Fruit fly (Drosophila melanogaster) whole organism, embryonic: ENCODE results near the gene lbe.

Experiments used
- Awh ChIP-seq: fragments of 200-800 bp; sonication (Bioruptor generic); IDR thresholded peaks from 2 replicates; pipeline ENCODE4, ENCODE4 v1.3.6; 2022; ENCODE audit warnings: missing biosample characterization, missing genetic modification characterization
- BEAF-32 ChIP-seq: fragments of 200-800 bp; sonication (Bioruptor generic); optimal IDR thresholded peaks from 3 replicates; lab custom pipeline; 2017; ENCODE audit warnings: missing biosample characterization, missing genetic modification characterization, mild to moderate bottlenecking, moderate library complexity, missing genetic modification reagents
- CG10147 ChIP-seq: fragments of 200-800 bp; sonication (Bioruptor generic); optimal IDR thresholded peaks from 2 replicates; lab custom pipeline; 2019; ENCODE audit warnings: missing biosample characterization, mild to moderate bottlenecking, missing genetic modification characterization, moderate library complexity
- CG11398 ChIP-seq: fragments of 200-800 bp; sonication (Bioruptor generic); optimal IDR thresholded peaks from 2 replicates; lab custom pipeline; 2016; ENCODE audit warnings: missing biosample characterization, missing genetic modification characterization
- CG13624 ChIP-seq: fragments of 200-800 bp; sonication (Bioruptor generic); optimal IDR thresholded peaks from 2 replicates; lab custom pipeline; 2016; ENCODE audit warnings: missing biosample characterization, missing genetic modification characterization
- CG15479 ChIP-seq: fragments of 200-800 bp; sonication (Bioruptor generic); optimal IDR thresholded peaks from 3 replicates; lab custom pipeline; 2019; ENCODE audit warnings: missing biosample characterization, mild to moderate bottlenecking, missing genetic modification characterization, moderate library complexity
- CG1602 ChIP-seq: fragments of 200-800 bp; sonication (Bioruptor generic); optimal IDR thresholded peaks from 3 replicates; lab custom pipeline; 2016; ENCODE audit warnings: missing biosample characterization, missing genetic modification characterization
- CG1647 ChIP-seq: fragments of 200-800 bp; sonication (Bioruptor generic); optimal IDR thresholded peaks from 3 replicates; lab custom pipeline; 2016; ENCODE audit warnings: missing biosample characterization, missing genetic modification characterization
- CG16779 ChIP-seq: fragments of 200-800 bp; sonication (Bioruptor generic); IDR thresholded peaks from 2 replicates; pipeline ENCODE4 v1.3.6; 2022; ENCODE audit warnings: missing biosample characterization, missing genetic modification characterization
- CG17186 ChIP-seq: fragments of 200-800 bp; sonication (Bioruptor generic); optimal IDR thresholded peaks from 3 replicates; lab custom pipeline; 2017; ENCODE audit warnings: missing biosample characterization, missing genetic modification reagents, missing genetic modification characterization
- CG17612 ChIP-seq: fragments of 200-800 bp; sonication (Bioruptor generic); IDR thresholded peaks from 2 replicates; pipeline ENCODE4 v1.3.6; 2022; ENCODE audit warnings: missing biosample characterization, missing genetic modification characterization
- CG2116 ChIP-seq: fragments of 200-800 bp; sonication (Bioruptor generic); optimal IDR thresholded peaks from 3 replicates; lab custom pipeline; 2018; ENCODE audit warnings: missing biosample characterization, mild to moderate bottlenecking, missing genetic modification characterization
- CG2129 ChIP-seq: fragments of 200-800 bp; sonication (Bioruptor generic); IDR thresholded peaks from 2 replicates; pipeline ENCODE4 v1.3.6; 2022; ENCODE audit warnings: missing biosample characterization, missing genetic modification characterization; ENCODE audit not compliant: partially characterized antibody
- CG2199 ChIP-seq: fragments of 200-800 bp; sonication (Bioruptor generic); IDR thresholded peaks from 3 replicates; pipeline ENCODE4 v1.3.6; 2022; ENCODE audit warnings: missing biosample characterization, missing genetic modification characterization
- CG32532 ChIP-seq: fragments of 200-800 bp; sonication (Bioruptor generic); IDR thresholded peaks from 2 replicates; pipeline ENCODE4 v1.3.6; 2022; ENCODE audit warnings: missing biosample characterization, missing genetic modification characterization
- CG3281 ChIP-seq: fragments of 200-800 bp; sonication (Bioruptor generic); optimal IDR thresholded peaks from 3 replicates; lab custom pipeline; 2017; ENCODE audit warnings: missing biosample characterization, mild to moderate bottlenecking, missing genetic modification characterization
- CG3995 ChIP-seq: fragments of 200-800 bp; sonication (Bioruptor generic); optimal IDR thresholded peaks from 3 replicates; lab custom pipeline; 2016; ENCODE audit warnings: missing biosample characterization, missing genetic modification characterization
- CG8478 ChIP-seq: fragments of >200 bp; optimal IDR thresholded peaks from 2 replicates; lab custom pipeline; 2018
- CG9215 ChIP-seq: fragments of 200-800 bp; sonication (Bioruptor generic); IDR thresholded peaks from 2 replicates; pipeline ENCODE4 v1.3.6; 2022; ENCODE audit warnings: missing biosample characterization, missing genetic modification characterization
- D19A ChIP-seq: fragments of 200-800 bp; optimal IDR thresholded peaks from 3 replicates; lab custom pipeline; 2019; ENCODE audit warnings: missing biosample characterization, mild to moderate bottlenecking, missing genetic modification characterization, moderate library complexity
- Dbx ChIP-seq: fragments of 200-800 bp; sonication (Bioruptor generic); IDR thresholded peaks from 3 replicates; pipeline ENCODE4 v1.3.6; 2022; ENCODE audit warnings: missing biosample characterization, missing genetic modification characterization
- HLH3B ChIP-seq: fragments of 200-800 bp; sonication (Bioruptor generic); IDR thresholded peaks from 2 replicates; pipeline ENCODE4 v1.3.6; 2022; ENCODE audit warnings: missing biosample characterization, missing genetic modification characterization
- Mad ChIP-seq: fragments of 200-800 bp; sonication (Bioruptor generic); optimal IDR thresholded peaks from 2 replicates; lab custom pipeline; 2016; ENCODE audit warnings: missing biosample characterization, missing genetic modification characterization
- Neu2 ChIP-seq: fragments of 200-800 bp; sonication (Bioruptor generic); optimal IDR thresholded peaks from 3 replicates; lab custom pipeline; 2016; ENCODE audit warnings: missing biosample characterization, missing genetic modification characterization, borderline replicate concordance
- Nf-YB ChIP-seq: fragments of 200-800 bp; sonication (Bioruptor generic); optimal IDR thresholded peaks from 3 replicates; lab custom pipeline; 2019; ENCODE audit warnings: missing biosample characterization, mild to moderate bottlenecking, missing genetic modification characterization, moderate library complexity
- Trl ChIP-seq, 3 experiments: fragments of >200 bp in 2 of 3; fragments of 200-800 bp in 1 of 3; sonication (Bioruptor generic) in 1 of 3; optimal IDR thresholded peaks; 2 replicates in 1 of 3; 3 replicates in 2 of 3; lab custom pipeline; 2016 to 2017; ENCODE audit warnings: missing biosample characterization in 1 of 3, missing genetic modification characterization in 1 of 3
- Usf ChIP-seq: fragments of 200-800 bp; sonication (Bioruptor generic); optimal IDR thresholded peaks from 2 replicates; lab custom pipeline; 2017; ENCODE audit warnings: missing genotype, missing biosample characterization, missing genetic modification characterization
- ab ChIP-seq: fragments of 200-800 bp; sonication (Bioruptor generic); optimal IDR thresholded peaks from 2 replicates; lab custom pipeline; 2016; ENCODE audit warnings: missing biosample characterization, missing genetic modification characterization
- abd-A ChIP-seq: fragments of 200-800 bp; sonication (Bioruptor generic); optimal IDR thresholded peaks from 3 replicates; lab custom pipeline; 2019; ENCODE audit warnings: missing biosample characterization, mild to moderate bottlenecking, missing genetic modification characterization, moderate library complexity
- al ChIP-seq: fragments of 200-800 bp; sonication (Bioruptor generic); IDR thresholded peaks from 2 replicates; pipeline ENCODE4 v1.3.6; 2022; ENCODE audit warnings: missing biosample characterization, missing genetic modification characterization
- aop ChIP-seq: fragments of 200-800 bp; sonication (Bioruptor generic); IDR thresholded peaks from 2 replicates; pipeline ENCODE4 v1.3.6; 2022; ENCODE audit warnings: missing biosample characterization, missing genetic modification characterization
- btn ChIP-seq: fragments of 200-800 bp; sonication (Bioruptor generic); optimal IDR thresholded peaks from 2 replicates; lab custom pipeline; 2016; ENCODE audit warnings: missing biosample characterization, missing genetic modification characterization
- caup ChIP-seq: fragments of 200-800 bp; sonication (Bioruptor generic); optimal IDR thresholded peaks from 3 replicates; lab custom pipeline; 2017; ENCODE audit warnings: missing biosample characterization, mild to moderate bottlenecking, missing genetic modification characterization, moderate library complexity; ENCODE audit not compliant: severe bottlenecking
- cg ChIP-seq: fragments of 200-800 bp; sonication (Bioruptor generic); optimal IDR thresholded peaks from 3 replicates; lab custom pipeline; 2019; ENCODE audit warnings: missing biosample characterization, mild to moderate bottlenecking, missing genetic modification characterization, moderate library complexity
- crol ChIP-seq: fragments of 200-800 bp; sonication (Bioruptor generic); IDR thresholded peaks from 2 replicates; pipeline ENCODE4 v1.3.6; 2022; ENCODE audit warnings: missing biosample characterization, missing genetic modification characterization
- dan ChIP-seq: fragments of 200-800 bp; sonication (Bioruptor generic); IDR thresholded peaks from 2 replicates; pipeline ENCODE4 v1.3.6; 2022; ENCODE audit warnings: missing biosample characterization, missing genetic modification characterization
- emc ChIP-seq: fragments of 200-800 bp; sonication (Bioruptor generic); optimal IDR thresholded peaks from 2 replicates; lab custom pipeline; 2016; ENCODE audit warnings: missing biosample characterization, missing genetic modification characterization
- fd64A ChIP-seq: fragments of 200-800 bp; sonication (Bioruptor generic); optimal IDR thresholded peaks from 3 replicates; lab custom pipeline; 2018; ENCODE audit warnings: missing biosample characterization, mild to moderate bottlenecking, missing genetic modification characterization
- grau ChIP-seq: fragments of 200-800 bp; optimal IDR thresholded peaks from 3 replicates; lab custom pipeline; 2019; ENCODE audit warnings: missing biosample characterization, mild to moderate bottlenecking, missing genetic modification characterization, moderate library complexity
- grn ChIP-seq: fragments of 200-800 bp; sonication (Bioruptor generic); optimal IDR thresholded peaks from 3 replicates; lab custom pipeline; 2017; ENCODE audit warnings: missing biosample characterization, missing genetic modification characterization
- gsb-n ChIP-seq: fragments of 200-800 bp; sonication (Bioruptor generic); optimal IDR thresholded peaks from 3 replicates; lab custom pipeline; 2018; ENCODE audit warnings: missing biosample characterization, mild to moderate bottlenecking, missing genetic modification characterization
- ind ChIP-seq: fragments of 200-800 bp; sonication (Bioruptor generic); optimal IDR thresholded peaks from 3 replicates; lab custom pipeline; 2016; ENCODE audit warnings: missing biosample characterization, missing genetic modification characterization
- jumu ChIP-seq: fragments of 200-800 bp; sonication (Bioruptor generic); optimal IDR thresholded peaks from 3 replicates; lab custom pipeline; 2016; ENCODE audit warnings: missing biosample characterization, missing genetic modification characterization
- kah ChIP-seq: fragments of 200-800 bp; sonication (Bioruptor generic); optimal IDR thresholded peaks from 2 replicates; lab custom pipeline; 2018; ENCODE audit warnings: missing biosample characterization, mild to moderate bottlenecking, missing genetic modification characterization
- kay ChIP-seq: fragments of 200-800 bp; sonication (Bioruptor generic); optimal IDR thresholded peaks from 2 replicates; lab custom pipeline; 2016; ENCODE audit warnings: missing biosample characterization, missing genetic modification characterization
- nom ChIP-seq: fragments of 200-800 bp; sonication (Bioruptor generic); optimal IDR thresholded peaks from 2 replicates; lab custom pipeline; 2017; ENCODE audit warnings: missing biosample characterization, missing genetic modification characterization, mild to moderate bottlenecking, moderate library complexity, missing genetic modification reagents
- org-1 ChIP-seq: fragments of 200-800 bp; sonication (Bioruptor generic); optimal IDR thresholded peaks from 2 replicates; lab custom pipeline; 2017; ENCODE audit warnings: missing biosample characterization, missing genetic modification characterization
- pros ChIP-seq: fragments of 200-800 bp; sonication (Bioruptor generic); optimal IDR thresholded peaks from 3 replicates; lab custom pipeline; 2019; ENCODE audit warnings: missing biosample characterization, mild to moderate bottlenecking, missing genetic modification characterization, moderate library complexity
- run ChIP-seq: fragments of 200-800 bp; sonication (Bioruptor generic); optimal IDR thresholded peaks from 3 replicates; lab custom pipeline; 2018; ENCODE audit warnings: missing biosample characterization, mild to moderate bottlenecking, missing genetic modification characterization
- shn ChIP-seq: fragments of 200-800 bp; sonication (Bioruptor generic); optimal IDR thresholded peaks from 3 replicates; lab custom pipeline; 2016; ENCODE audit warnings: missing biosample characterization, missing genetic modification characterization
- slp2 ChIP-seq: fragments of 200-800 bp; sonication (Bioruptor generic); optimal IDR thresholded peaks from 2 replicates; lab custom pipeline; 2016; ENCODE audit warnings: missing biosample characterization, missing genetic modification characterization
- tll ChIP-seq, 2 experiments: fragments of 200-800 bp in 1 of 2; fragments of >200 bp in 1 of 2; sonication (Bioruptor generic) in 1 of 2; optimal IDR thresholded peaks; 2 replicates each; lab custom pipeline; 2017 to 2019; ENCODE audit warnings: missing biosample characterization in 2 of 2, missing genetic modification characterization in 2 of 2, mild to moderate bottlenecking in 1 of 2, moderate library complexity in 1 of 2
- trem ChIP-seq: fragments of 200-800 bp; optimal IDR thresholded peaks from 3 replicates; lab custom pipeline; 2019; ENCODE audit warnings: missing biosample characterization, mild to moderate bottlenecking, missing genetic modification characterization, moderate library complexity

Gene lbe

DNA sequence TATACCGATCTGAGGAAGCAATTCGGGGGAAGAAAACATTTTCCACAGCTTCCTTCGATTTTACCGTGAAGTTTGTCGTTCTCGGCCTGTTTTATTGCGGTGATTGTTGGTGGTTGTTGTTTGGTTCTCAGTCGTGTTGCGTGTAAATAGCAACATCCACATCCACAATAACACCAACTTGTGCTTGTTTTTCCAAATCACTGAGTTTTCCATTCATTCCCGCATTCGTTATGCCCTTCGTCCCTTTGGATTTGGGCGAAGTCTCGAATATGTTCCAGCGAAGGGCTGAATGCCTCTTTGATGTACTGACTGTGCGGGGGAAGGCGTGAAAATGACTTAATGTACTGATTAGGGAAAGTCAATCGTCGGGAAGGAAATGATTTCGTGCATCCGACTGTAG, 19.5 kb downstream of the lbe start:
- TF ChIP-seq CG10147 (no peak), Awh (GFP tag; lab: Robert Waterston, UW) (no peak), org-1 (no peak), emc (GFP tag; lab: Kevin White, UChicago) (no peak), tll (GFP tag; optimal IDR thresholded peaks at IDR 0.05; lab: Kevin White, UChicago) (peak in 1 of 2 experiments; percentile 88), Mad (no peak), btn (GFP tag; lab: Kevin White, UChicago) (no peak), ind (GFP tag; lab: Kevin White, UChicago) (no peak), CG13624 (GFP tag; lab: Kevin White, UChicago) (no peak), D19A (tag; lab: Kevin White, UChicago) (no peak), Nf-YB (GFP tag; lab: Kevin White, UChicago) (peak; percentile 12), ab (GFP tag; lab: Kevin White, UChicago) (no peak), CG2199 (GFP tag; lab: Robert Waterston, UW) (peak; percentile 68; the same call in 2 of the 3 replicates), CG3281 (GFP tag; lab: Kevin White, UChicago) (no peak), fd64A (no peak), abd-A (tag; lab: Kevin White, UChicago) (peak; percentile 5), crol (GFP tag; lab: Robert Waterston, UW) (peak; percentile 30; the same call in 1 of the 2 replicates), trem (no peak), grn (no peak), Neu2 (GFP tag; lab: Kevin White, UChicago) (no peak), nom (GFP tag; lab: Kevin White, UChicago) (no peak), caup (GFP tag; lab: Kevin White, UChicago) (no peak), jumu (GFP tag; lab: Kevin White, UChicago) (no peak), CG8478 (lab: Kevin White, UChicago) (no peak), CG2116 (no peak), gsb-n (peak; percentile 86), pros (GFP tag; lab: Kevin White, UChicago) (peak; percentile 55), aop (GFP tag; lab: Robert Waterston, UW) (no peak), dan (no peak), CG9215 (no peak)

DNA sequence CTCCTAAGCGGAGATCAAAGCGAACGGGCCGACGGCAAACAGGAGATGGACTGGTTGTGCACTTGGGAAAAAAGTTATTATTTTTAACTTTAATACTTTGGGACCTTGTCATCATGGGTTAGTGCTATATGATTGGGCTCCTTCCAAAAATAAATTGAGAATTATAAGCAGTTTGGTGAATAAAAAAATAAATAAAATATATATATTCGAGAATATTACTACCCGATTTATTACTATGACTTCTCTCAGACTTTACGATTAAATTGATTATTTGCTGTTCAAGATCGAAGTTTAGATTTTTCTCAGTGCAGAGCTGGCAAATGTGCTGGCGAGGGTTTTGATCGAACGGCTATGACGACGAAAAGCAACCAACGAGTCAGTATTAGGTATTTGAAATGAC, 26.4 kb downstream of the lbe start:
- no peak for TF ChIP-seq CG3995 (GFP tag; lab: Kevin White, UChicago)
- no peak for TF ChIP-seq Trl (optimal IDR thresholded peaks at IDR 0.05; lab: Kevin White, UChicago)
- no peak for TF ChIP-seq Trl (GFP tag; optimal IDR thresholded peaks at IDR 0.05; lab: Kevin White, UChicago)
- peak; percentile 50 for TF ChIP-seq al (GFP tag; lab: Robert Waterston, UW)
- TF ChIP-seq HLH3B = no peak; the same call in 1 of the 2 replicates
- no peak for TF ChIP-seq BEAF-32 (GFP tag; lab: Kevin White, UChicago)
- TF ChIP-seq shn = no peak
- TF ChIP-seq kay (GFP tag; lab: Kevin White, UChicago) = no peak
- TF ChIP-seq kah (GFP tag; lab: Kevin White, UChicago) = no peak
- TF ChIP-seq CG1602 (GFP tag; lab: Kevin White, UChicago) = no peak
- TF ChIP-seq CG17186 (GFP tag; lab: Kevin White, UChicago) = no peak
- TF ChIP-seq CG32532 (GFP tag; lab: Robert Waterston, UW) = peak; percentile 61; the same call in 1 of the 2 replicates
- no peak for TF ChIP-seq CG17612
- TF ChIP-seq slp2 (GFP tag; lab: Kevin White, UChicago) = no peak
- no peak for TF ChIP-seq Usf (GFP tag; lab: Kevin White, UChicago)
- TF ChIP-seq CG2129 (GFP tag; lab: Robert Waterston, UW) = no peak
- no peak for TF ChIP-seq cg (GFP tag; lab: Kevin White, UChicago)
- no peak for TF ChIP-seq CG16779 (GFP tag; lab: Robert Waterston, UW)
- TF ChIP-seq CG15479 (GFP tag; lab: Kevin White, UChicago) = no peak
- no peak for TF ChIP-seq CG1647 (GFP tag; lab: Kevin White, UChicago)
- TF ChIP-seq grau (tag; lab: Kevin White, UChicago) = peak; percentile 52
- TF ChIP-seq run (tag; lab: Kevin White, UChicago) = no peak
- TF ChIP-seq CG11398 (GFP tag; lab: Kevin White, UChicago) = no peak
- TF ChIP-seq Dbx (GFP tag; lab: Robert Waterston, UW) = no peak
